Fruit fly (Drosophila melanogaster) whole organism, prepupa: ENCODE measurements around the gene vito.

Experiments
- Blimp-1 ChIP-seq: fragments of 200-800 bp; sonication (Bioruptor generic); optimal IDR thresholded peaks from 3 replicates; lab custom pipeline; 2017; ENCODE audit warnings: missing biosample characterization, missing genetic modification characterization, mild to moderate bottlenecking, moderate library complexity, missing genetic modification reagents
- CG11762 ChIP-seq: fragments of 200-800 bp; sonication (Bioruptor generic); optimal IDR thresholded peaks from 3 replicates; lab custom pipeline; 2016; ENCODE audit warnings: missing biosample characterization, missing genetic modification characterization; ENCODE audit not compliant: insufficient read depth
- Ets21C ChIP-seq: fragments of 200-800 bp; sonication (Bioruptor generic); optimal IDR thresholded peaks from 3 replicates; lab custom pipeline; 2016; ENCODE audit warnings: missing biosample characterization, missing genetic modification characterization
- acj6 ChIP-seq: fragments of 200-800 bp; sonication (Bioruptor generic); optimal IDR thresholded peaks from 3 replicates; lab custom pipeline; 2016; ENCODE audit warnings: missing biosample characterization, missing genetic modification characterization
- dac ChIP-seq: fragments of 200-800 bp; sonication (Bioruptor generic); optimal IDR thresholded peaks from 2 replicates; lab custom pipeline; 2017; ENCODE audit warnings: missing biosample characterization, mild to moderate bottlenecking, missing genetic modification characterization
- eg ChIP-seq: fragments of 200-800 bp; sonication (Bioruptor generic); IDR thresholded peaks from 3 replicates; pipeline ENCODE4 v1.3.6; 2022; ENCODE audit warnings: missing biosample characterization, missing genetic modification characterization
- fkh ChIP-seq: fragments of 200-800 bp; sonication (Bioruptor generic); optimal IDR thresholded peaks from 3 replicates; lab custom pipeline; 2017; ENCODE audit warnings: missing biosample characterization, mild to moderate bottlenecking, missing genetic modification characterization, moderate library complexity

- TF ChIP-seq fkh (GFP tag; lab: Kevin White, UChicago) (no peak), dac (GFP tag; lab: Kevin White, UChicago) (no peak), eg (no peak), Ets21C (GFP tag; lab: Kevin White, UChicago) (no peak), Blimp-1 (no peak), CG11762 (GFP tag; lab: Kevin White, UChicago) (no peak), acj6 (GFP tag; lab: Kevin White, UChicago) (no peak)
These were observed 32.1 kb upstream of the vito start for dm6 chr3L:5809201-5809584.
